Fruit fly (Drosophila melanogaster) whole organism, prepupa: ENCODE measurements around the gene CG42659.
A peak's percentile ranks its signal among the peaks of the same experiment; 100 is the strongest.

ENCODE experiments used
- Blimp-1 ChIP-seq: fragments of 200-800 bp; sonication (Bioruptor generic); optimal IDR thresholded peaks from 3 replicates; lab custom pipeline; 2017; ENCODE audit warnings: missing biosample characterization, missing genetic modification characterization, mild to moderate bottlenecking, moderate library complexity, missing genetic modification reagents
- CG10669 ChIP-seq: fragments of 200-800 bp; sonication (Bioruptor generic); optimal IDR thresholded peaks from 3 replicates; lab custom pipeline; 2018; ENCODE audit warnings: missing biosample characterization, mild to moderate bottlenecking, missing genetic modification characterization, moderate library complexity
- CG1621 ChIP-seq: fragments of 200-800 bp; sonication (Bioruptor generic); optimal IDR thresholded peaks from 3 replicates; lab custom pipeline; 2018; ENCODE audit warnings: missing biosample characterization, mild to moderate bottlenecking, missing genetic modification characterization
- CG16779 ChIP-seq: fragments of 200-800 bp; sonication (Bioruptor generic); optimal IDR thresholded peaks from 3 replicates; lab custom pipeline; 2017; ENCODE audit warnings: missing biosample characterization, mild to moderate bottlenecking, missing genetic modification characterization
- CG4318 ChIP-seq: fragments of 200-800 bp; sonication (Bioruptor generic); optimal IDR thresholded peaks from 3 replicates; lab custom pipeline; 2017; ENCODE audit warnings: missing biosample characterization, mild to moderate bottlenecking, missing genetic modification characterization
- CG6163 ChIP-seq: fragments of 200-800 bp; sonication (Bioruptor generic); IDR thresholded peaks from 3 replicates; pipeline ENCODE4 v1.3.6; 2022; ENCODE audit warnings: missing biosample characterization, missing genetic modification characterization
- CG6792 ChIP-seq: fragments of 200-800 bp; sonication (Bioruptor generic); optimal IDR thresholded peaks from 3 replicates; lab custom pipeline; 2016; ENCODE audit warnings: missing biosample characterization, missing genetic modification characterization
- CG6808 ChIP-seq: fragments of 200-800 bp; sonication (Bioruptor generic); optimal IDR thresholded peaks from 3 replicates; lab custom pipeline; 2017; ENCODE audit warnings: missing biosample characterization, missing genetic modification characterization, mild to moderate bottlenecking, moderate library complexity, missing genetic modification reagents
- CG9139 ChIP-seq: fragments of 200-800 bp; sonication (Bioruptor generic); optimal IDR thresholded peaks from 3 replicates; lab custom pipeline; 2017; ENCODE audit warnings: missing biosample characterization, mild to moderate bottlenecking, missing genetic modification characterization
- Eip75B ChIP-seq: fragments of 200-800 bp; sonication (Bioruptor generic); optimal IDR thresholded peaks from 3 replicates; lab custom pipeline; 2016; ENCODE audit warnings: missing biosample characterization, missing genetic modification characterization
- Eip78C ChIP-seq: fragments of 200-800 bp; sonication (Bioruptor generic); peaks from one replicate; lab custom pipeline; 2016; ENCODE audit warnings: missing biosample characterization, missing genetic modification characterization
- Eip93F ChIP-seq: fragments of 200-800 bp; sonication (Bioruptor generic); optimal IDR thresholded peaks from 2 replicates; lab custom pipeline; 2016; ENCODE audit warnings: missing biosample characterization, mild to moderate bottlenecking, missing genetic modification characterization
- Ets21C ChIP-seq: fragments of 200-800 bp; sonication (Bioruptor generic); optimal IDR thresholded peaks from 3 replicates; lab custom pipeline; 2016; ENCODE audit warnings: missing biosample characterization, missing genetic modification characterization
- Ets96B ChIP-seq: fragments of 200-800 bp; optimal IDR thresholded peaks from 2 replicates; lab custom pipeline; 2019; ENCODE audit warnings: missing biosample characterization, mild to moderate bottlenecking, missing genetic modification characterization, moderate library complexity
- Lpt ChIP-seq: fragments of 200-800 bp; sonication (Bioruptor generic); optimal IDR thresholded peaks from 3 replicates; lab custom pipeline; 2016; ENCODE audit warnings: missing biosample characterization, missing genetic modification characterization
- Met ChIP-seq: fragments of 200-800 bp; sonication (Bioruptor generic); optimal IDR thresholded peaks from 3 replicates; lab custom pipeline; 2016; ENCODE audit warnings: missing biosample characterization, missing genetic modification characterization
- OdsH ChIP-seq: fragments of 200-800 bp; sonication (Bioruptor generic); optimal IDR thresholded peaks from 3 replicates; lab custom pipeline; 2016; ENCODE audit warnings: missing biosample characterization, missing genetic modification characterization
- Smox ChIP-seq: fragments of 200-800 bp; sonication (Bioruptor generic); optimal IDR thresholded peaks from 3 replicates; lab custom pipeline; 2016; ENCODE audit warnings: missing biosample characterization, missing genetic modification characterization
- esn ChIP-seq: fragments of 200-800 bp; sonication (Bioruptor generic); optimal IDR thresholded peaks from 2 replicates; lab custom pipeline; 2016; ENCODE audit warnings: missing biosample characterization, mild to moderate bottlenecking, missing genetic modification characterization, moderate library complexity
- fd59A ChIP-seq: fragments of 200-800 bp; sonication (Bioruptor generic); optimal IDR thresholded peaks from 2 replicates; lab custom pipeline; 2017; ENCODE audit warnings: missing biosample characterization, mild to moderate bottlenecking, missing genetic modification characterization, missing genetic modification reagents
- fkh ChIP-seq: fragments of 200-800 bp; sonication (Bioruptor generic); optimal IDR thresholded peaks from 3 replicates; lab custom pipeline; 2017; ENCODE audit warnings: missing biosample characterization, mild to moderate bottlenecking, missing genetic modification characterization, moderate library complexity
- lz ChIP-seq: fragments of 200-800 bp; sonication (Bioruptor generic); optimal IDR thresholded peaks from 3 replicates; lab custom pipeline; 2016; ENCODE audit warnings: missing biosample characterization, missing genetic modification characterization
- ss ChIP-seq, 2 experiments: fragments of 200-800 bp; sonication (Bioruptor generic); optimal IDR thresholded peaks; 2 replicates in 1 of 2; 3 replicates in 1 of 2; lab custom pipeline; 2017 to 2018; ENCODE audit warnings: mild to moderate bottlenecking in 2 of 2, missing biosample characterization in 2 of 2, missing genetic modification characterization in 2 of 2, moderate library complexity in 1 of 2
- svp ChIP-seq: fragments of 200-800 bp; sonication (Bioruptor generic); peaks from one replicate; lab custom pipeline; 2016; ENCODE audit warnings: missing biosample characterization, missing genetic modification characterization
- topi ChIP-seq: fragments of 200-800 bp; sonication (Bioruptor generic); optimal IDR thresholded peaks from 3 replicates; lab custom pipeline; 2016; ENCODE audit warnings: missing biosample characterization, missing genetic modification characterization

The CG42659 gene

DNA sequence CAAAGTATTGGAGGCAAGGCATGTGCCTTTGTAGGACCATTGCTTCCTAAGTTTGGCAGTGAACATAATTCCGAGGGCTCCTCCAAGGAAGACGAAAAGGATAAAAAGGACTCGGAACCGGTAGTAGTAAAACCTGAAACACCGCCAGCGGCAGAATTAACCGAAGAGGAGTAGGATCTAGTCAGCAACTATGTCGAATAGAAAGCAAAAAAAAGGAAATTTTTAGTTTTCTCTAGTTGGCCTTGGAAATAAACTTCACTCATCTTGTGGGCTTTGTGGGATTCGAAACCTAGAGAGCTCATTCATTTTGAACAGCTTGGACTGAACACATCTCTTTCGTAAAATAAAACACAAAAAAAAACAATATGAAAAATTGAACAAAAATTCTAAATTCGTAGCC is 1.5 kb downstream of the CG42659 start, which contains the start of gene CG31740:
Gene CG31740 (plus strand): TSS at position 301 of the 400 bp plus-strand sequence.
- TF ChIP-seq svp (GFP tag; lab: Kevin White, UChicago) (peak; percentile 7), Blimp-1 (GFP tag; lab: Kevin White, UChicago) (no peak)

DNA sequence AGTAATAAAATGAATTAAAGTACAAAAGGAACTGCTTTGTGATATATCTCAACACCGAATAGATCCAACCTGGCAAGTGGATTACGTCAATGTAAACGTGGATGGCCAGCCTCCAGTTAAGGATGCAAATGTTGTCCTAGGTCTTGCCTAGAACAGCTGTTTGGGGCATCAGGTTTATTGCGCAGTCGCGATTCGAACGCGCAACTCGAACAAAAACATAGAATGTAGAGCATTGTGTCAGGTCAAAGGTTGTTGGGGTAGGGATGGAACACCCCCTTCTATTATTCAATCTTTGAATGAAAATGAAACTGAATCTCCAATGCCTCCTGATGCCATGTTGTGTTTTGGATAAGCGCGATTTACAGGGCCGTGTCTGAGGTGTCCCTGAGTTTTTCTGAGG is 2.5 kb downstream of the CG42659 start:
- TF ChIP-seq CG16779 (tag; lab: Kevin White, UChicago) (no peak), CG6163 (GFP tag; lab: Robert Waterston, UW) (no peak), CG1621 (tag; lab: Kevin White, UChicago) (no peak), Met (GFP tag; lab: Kevin White, UChicago) (no peak), esn (no peak), Eip78C (no peak), Ets96B (tag; lab: Kevin White, UChicago) (no peak), Smox (GFP tag; lab: Kevin White, UChicago) (no peak), CG10669 (GFP tag; lab: Kevin White, UChicago) (no peak), Eip75B (GFP tag; lab: Kevin White, UChicago) (no peak), fkh (GFP tag; lab: Kevin White, UChicago) (no peak)

DNA sequence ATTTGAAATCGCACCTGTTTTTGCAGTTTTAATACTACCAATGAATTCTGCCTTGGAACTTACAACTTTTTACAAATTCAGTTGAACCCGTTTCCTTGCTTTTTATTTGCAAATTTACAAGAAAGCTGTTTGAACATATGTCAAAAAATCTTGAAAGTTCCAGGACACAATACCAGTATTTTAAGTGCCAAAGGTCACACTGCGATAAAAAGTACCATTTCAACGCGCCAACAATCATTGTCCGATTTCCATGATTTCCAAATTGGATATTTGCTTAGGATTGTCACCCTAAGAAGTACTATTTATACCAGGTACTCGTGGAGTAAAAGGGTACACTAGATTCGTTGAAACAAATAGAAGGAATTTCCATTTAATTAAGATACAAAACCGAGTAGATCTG is 4.2 kb downstream of the CG42659 start, which contains the start of gene elfless:
Gene elfless (minus strand): TSS at position 101 of the 400 bp plus-strand sequence.
- TF ChIP-seq ss (GFP tag; optimal IDR thresholded peaks at IDR 0.05; lab: Kevin White, UChicago) (no peak), CG6808 (no peak), Lpt (no peak), CG9139 (GFP tag; lab: Kevin White, UChicago) (no peak), CG6792 (GFP tag; lab: Kevin White, UChicago) (no peak), Ets21C (no peak), Eip78C (no peak)

DNA sequence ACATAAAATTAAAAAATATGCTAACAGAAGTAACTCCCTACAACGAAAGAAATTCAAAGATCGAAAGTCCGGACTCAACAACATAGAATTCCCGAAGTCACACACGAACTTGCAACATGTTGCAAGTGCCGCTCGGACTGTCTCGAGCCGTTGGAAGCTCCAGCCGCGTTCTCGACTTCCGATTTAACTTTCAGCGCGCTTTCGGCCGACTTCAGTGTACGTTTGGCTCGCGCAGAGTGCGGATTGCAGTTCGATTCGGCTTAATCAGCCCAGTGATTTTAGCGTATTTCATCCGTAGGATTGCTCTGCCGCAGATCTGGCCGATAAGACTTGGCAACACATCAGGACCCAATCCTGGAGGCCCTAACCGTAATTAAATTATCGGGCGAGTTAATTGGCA is 5.0 kb downstream of the CG42659 start, which contains the start of gene rdo:
Gene rdo (plus strand): TSS at position 213 of the 400 bp plus-strand sequence.
- TF ChIP-seq topi (GFP tag; lab: Kevin White, UChicago) (no peak), OdsH (GFP tag; lab: Kevin White, UChicago) (no peak), Met (GFP tag; lab: Kevin White, UChicago) (no peak), Ets21C (no peak), Lpt (no peak)

DNA sequence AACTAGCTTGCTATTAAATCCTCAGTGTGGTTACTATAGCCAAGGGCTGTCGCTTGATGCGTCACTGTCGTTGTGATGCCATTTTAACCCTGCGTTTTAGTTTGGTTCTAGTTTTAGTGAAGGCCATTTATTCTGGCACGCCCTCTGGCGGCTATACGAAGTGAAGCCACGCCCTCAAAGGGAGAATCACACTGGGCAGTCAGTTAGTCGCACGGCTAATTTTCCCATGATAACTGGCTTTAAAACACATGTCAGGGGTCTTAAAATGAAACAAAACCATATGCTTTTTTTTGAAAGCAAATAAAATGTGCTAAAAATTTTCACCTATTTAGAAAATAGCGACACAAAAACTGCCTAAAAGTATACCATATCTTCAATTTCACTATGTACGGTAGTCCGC is 25.6 kb downstream of the CG42659 start:
- TF ChIP-seq Eip93F (GFP tag; lab: Kevin White, UChicago) = no peak
- no peak for TF ChIP-seq lz (GFP tag; lab: Kevin White, UChicago)
- TF ChIP-seq Eip78C = no peak
- no peak for TF ChIP-seq CG4318 (GFP tag; lab: Kevin White, UChicago)
- no peak for TF ChIP-seq Ets96B (tag; lab: Kevin White, UChicago)
- no peak for TF ChIP-seq fd59A (GFP tag; lab: Kevin White, UChicago)
